Worm (Caenorhabditis elegans): ENCODE measurements around the gene sams-1.

sams-1 gene

DNA sequence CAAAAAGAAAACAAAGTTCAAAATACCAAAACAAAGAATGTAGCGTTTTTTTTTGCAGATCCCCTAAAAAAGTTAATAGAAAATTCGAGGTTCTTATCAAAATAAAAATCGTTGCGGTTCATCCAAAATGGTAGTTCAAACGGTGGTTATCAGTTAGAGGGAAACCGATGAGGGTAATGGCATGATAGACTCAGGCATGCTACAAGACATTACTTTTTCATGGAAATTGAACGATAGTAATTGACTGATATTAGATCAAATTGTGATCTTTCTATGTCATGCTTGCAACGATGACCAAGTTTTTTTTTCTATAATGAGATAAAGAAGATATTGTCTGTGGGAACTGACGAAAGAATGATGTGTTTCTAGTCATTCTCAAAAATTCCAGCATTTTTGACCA, 1.2 kb upstream of the sams-1 start (continued):
- TF ChIP-seq zip-11 (GFP tag; IDR thresholded peaks at IDR 0.05) (no peak), daf-8 (GFP tag; IDR thresholded peaks at IDR 0.05) (no peak), rbr-2 (tag; optimal IDR thresholded peaks at IDR 0.05) (no peak), daf-12 (tag; optimal IDR thresholded peaks at IDR 0.05) (no peak), lin-1 (GFP tag; IDR thresholded peaks at IDR 0.05) (no peak), Y105C5A.15 (GFP tag; IDR thresholded peaks at IDR 0.05) (no peak), Y5F2A.4 (GFP tag; optimal IDR thresholded peaks at IDR 0.05) (no peak), nhr-76 (tag; optimal IDR thresholded peaks at IDR 0.05) (no peak), daf-19 (GFP tag; conservative IDR thresholded peaks at IDR 0.05) (no peak), lin-15B (tag; optimal IDR thresholded peaks at IDR 0.05) (no peak), F37D6.2 (tag; optimal IDR thresholded peaks at IDR 0.05) (no peak), daf-16 (GFP tag; optimal IDR thresholded peaks at IDR 0.05) (no peak), daf-16 (tag; optimal IDR thresholded peaks at IDR 0.05) (peak; percentile 76), tra-1 (GFP tag; IDR thresholded peaks at IDR 0.05) (peak; percentile 90), F10B5.3 (tag; optimal IDR thresholded peaks at IDR 0.05) (no peak), fkh-10 (GFP tag; optimal IDR thresholded peaks at IDR 0.05) (no peak), madf-5 (GFP tag; IDR thresholded peaks at IDR 0.05) (no peak), nhr-6 (tag; optimal IDR thresholded peaks at IDR 0.05) (no peak), dve-1 (tag; optimal IDR thresholded peaks at IDR 0.05; ENCODE audit: insufficient read depth) (peak; percentile 75), nhr-111 (GFP tag; optimal IDR thresholded peaks at IDR 0.05) (no peak), lin-13 (GFP tag; optimal IDR thresholded peaks at IDR 0.05) (no peak), lin-38 (GFP tag; IDR thresholded peaks at IDR 0.05) (no peak), dmd-9 (GFP tag; IDR thresholded peaks at IDR 0.05) (no peak), madf-9 (GFP tag; conservative IDR thresholded peaks at IDR 0.05) (no peak), F26F4.8 (GFP tag; conservative IDR thresholded peaks at IDR 0.05) (no peak), dmd-6 (GFP tag; IDR thresholded peaks at IDR 0.05) (peak; percentile 87), pqm-1 (tag; optimal IDR thresholded peaks at IDR 0.05) (peak; percentile 91), spr-1 (tag; optimal IDR thresholded peaks at IDR 0.05) (no peak), zag-1 (tag; optimal IDR thresholded peaks at IDR 0.05) (no peak), vab-7 (GFP tag; IDR thresholded peaks at IDR 0.05) (no peak), nhr-25 (tag; optimal IDR thresholded peaks at IDR 0.05; ENCODE audit: borderline replicate concordance, insufficient read depth) (no peak), nhr-11 (tag; optimal IDR thresholded peaks at IDR 0.05) (no peak), pha-4 (GFP tag; IDR thresholded peaks at IDR 0.05) (no peak), pha-4 (tag; optimal IDR thresholded peaks at IDR 0.05) (no peak), nhr-48 (tag; optimal IDR thresholded peaks at IDR 0.05) (peak; percentile 50), ceh-62 (tag; optimal IDR thresholded peaks at IDR 0.05) (no peak), hlh-11 (tag; optimal IDR thresholded peaks at IDR 0.05) (peak; percentile 78), cey-2 (tag; optimal IDR thresholded peaks at IDR 0.05; ENCODE audit: borderline replicate concordance, insufficient read depth) (no peak), ztf-11 (tag; optimal IDR thresholded peaks at IDR 0.05) (no peak), F49E8.2 (tag; optimal IDR thresholded peaks at IDR 0.05; ENCODE audit: borderline replicate concordance) (no peak), lin-39 (tag; optimal IDR thresholded peaks at IDR 0.05) (no peak), snpc-4 (tag; optimal IDR thresholded peaks at IDR 0.05) (no peak), lin-29 (GFP tag; IDR thresholded peaks at IDR 0.05) (no peak), mxl-2 (GFP tag; conservative IDR thresholded peaks at IDR 0.05) (no peak), aly-2 (tag; optimal IDR thresholded peaks at IDR 0.05) (no peak), lsy-2 (tag; optimal IDR thresholded peaks at IDR 0.05) (no peak), mxl-3 (GFP tag; optimal IDR thresholded peaks at IDR 0.05) (no peak), dmd-8 (GFP tag; IDR thresholded peaks at IDR 0.05) (no peak), unc-130 (GFP tag; optimal IDR thresholded peaks at IDR 0.05) (no peak), ceh-44 (GFP tag; IDR thresholded peaks at IDR 0.05) (no peak), nhr-237 (tag; optimal IDR thresholded peaks at IDR 0.05) (no peak), unc-39 (tag; optimal IDR thresholded peaks at IDR 0.05) (no peak), ZK337.2 (GFP tag; IDR thresholded peaks at IDR 0.05) (no peak)

All from whole organism, L4 larva.